Fruit fly (Drosophila melanogaster) ovary, adult (tissue): Measurements from ENCODE around the gene CG15544.

Experiments
- CG17801 ChIP-seq: fragments of 200-800 bp; optimal IDR thresholded peaks from 2 replicates; lab custom pipeline; 2019; ENCODE audit warnings: missing biosample characterization, mild to moderate bottlenecking, missing genetic modification characterization, moderate library complexity; ENCODE audit not compliant: partially characterized antibody

CG15544 gene

DNA sequence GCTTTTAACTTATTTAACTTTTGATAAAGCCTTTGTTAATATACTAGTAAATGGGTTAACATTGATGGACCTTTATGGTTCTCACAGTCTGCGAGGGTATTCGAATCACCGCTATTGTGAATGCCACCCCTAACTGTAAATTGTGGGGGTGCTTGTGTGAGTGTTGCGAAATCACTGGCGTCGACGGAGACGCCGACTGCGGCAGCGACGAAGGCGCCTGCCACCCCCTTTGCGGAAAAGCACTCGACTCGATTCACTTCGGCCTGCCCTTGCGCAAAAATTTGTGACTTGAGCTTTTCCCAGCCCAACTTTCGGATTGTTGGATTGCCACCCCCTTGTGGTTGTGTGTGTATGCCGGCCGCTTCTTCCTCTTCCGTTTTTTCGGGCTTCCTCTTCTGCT is 52.4 kb downstream of the CG15544 start:
- no peak for TF ChIP-seq CG17801

DNA sequence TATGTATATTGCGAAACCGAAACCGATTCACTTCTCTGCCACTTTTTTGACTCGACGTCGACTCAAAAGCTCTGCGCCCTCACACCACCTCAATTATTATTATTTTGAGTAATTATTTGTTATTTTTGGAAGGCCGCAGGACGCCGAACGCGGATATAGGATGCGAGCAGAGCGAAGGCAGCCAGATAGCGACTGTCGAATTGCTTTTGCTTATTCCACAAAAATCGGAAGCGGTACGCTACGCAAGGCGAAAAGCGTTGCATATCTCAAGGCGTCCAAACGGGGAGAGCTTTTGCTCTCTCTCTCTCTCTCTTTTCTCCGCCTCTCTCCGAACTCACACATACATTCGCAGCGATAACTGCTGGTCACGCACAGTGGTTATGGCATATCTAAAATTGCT is 53.3 kb downstream of the CG15544 start, which contains the start of gene CG12071:
Gene CG12071, minus strand, starts transcription at position 134 of the 400 bp plus-strand sequence.
- TF ChIP-seq CG17801, result no peak

DNA sequence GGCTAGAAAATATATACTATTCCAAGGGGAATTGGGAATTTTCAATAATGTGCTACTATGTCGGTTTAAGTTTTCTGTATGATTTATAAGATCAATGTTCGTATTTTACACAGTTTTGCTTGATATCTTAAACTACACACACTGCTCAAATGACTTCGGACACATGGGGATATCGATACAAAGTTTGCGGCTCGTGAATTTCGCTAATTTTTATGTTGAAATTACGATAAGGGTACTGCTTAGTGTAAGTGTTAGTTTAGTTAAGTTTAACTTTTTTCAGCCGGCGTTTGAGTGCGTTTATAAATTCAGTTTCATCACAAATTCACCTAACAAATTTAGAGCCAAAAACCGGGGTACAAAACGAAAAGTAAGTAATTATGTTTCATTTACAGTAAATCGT is 55.8 kb downstream of the CG15544 start, which contains the start of gene CG15547:
Gene CG15547, minus strand, starts transcription at position 101 of the 400 bp plus-strand sequence.
- no peak for TF ChIP-seq CG17801

DNA sequence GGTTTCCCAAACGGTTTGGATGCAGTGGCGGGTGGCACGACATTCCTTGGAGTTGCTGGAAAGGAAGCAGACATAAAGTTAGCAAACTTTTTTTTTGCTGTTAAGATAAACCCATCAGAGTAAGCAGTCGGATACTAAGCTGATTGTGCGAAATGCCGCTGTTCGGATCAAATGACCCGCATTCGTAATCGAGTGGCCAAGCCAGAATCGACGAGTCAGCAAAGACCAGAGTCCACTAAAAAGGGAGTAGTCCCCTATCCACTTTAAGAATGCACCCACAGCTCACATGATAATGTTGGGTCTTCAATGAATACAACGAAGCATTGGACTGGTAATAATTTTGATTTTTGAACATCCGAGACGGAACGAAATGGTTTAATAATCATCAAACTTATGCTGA is 59.2 kb downstream of the CG15544 start:
- peak; percentile 18 for TF ChIP-seq CG17801

DNA sequence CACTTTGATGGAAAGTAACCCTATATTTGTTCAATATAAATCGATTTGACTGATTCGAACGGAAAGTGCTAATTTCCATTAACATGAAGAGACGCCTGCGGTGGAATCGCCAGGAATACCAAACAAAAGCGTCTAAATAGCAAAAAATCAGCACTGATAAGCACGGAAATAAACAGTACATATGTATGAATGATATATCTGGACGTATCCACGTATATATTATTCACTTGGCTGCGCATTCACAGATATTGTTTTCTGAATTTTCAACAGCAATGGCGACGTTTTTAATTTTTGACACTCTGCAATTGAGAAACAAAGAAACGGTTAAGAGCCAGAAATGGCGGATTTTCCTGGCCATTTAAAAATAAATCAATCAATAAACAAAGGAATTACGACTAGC is 59.7 kb downstream of the CG15544 start:
- TF ChIP-seq CG17801, result no peak

DNA sequence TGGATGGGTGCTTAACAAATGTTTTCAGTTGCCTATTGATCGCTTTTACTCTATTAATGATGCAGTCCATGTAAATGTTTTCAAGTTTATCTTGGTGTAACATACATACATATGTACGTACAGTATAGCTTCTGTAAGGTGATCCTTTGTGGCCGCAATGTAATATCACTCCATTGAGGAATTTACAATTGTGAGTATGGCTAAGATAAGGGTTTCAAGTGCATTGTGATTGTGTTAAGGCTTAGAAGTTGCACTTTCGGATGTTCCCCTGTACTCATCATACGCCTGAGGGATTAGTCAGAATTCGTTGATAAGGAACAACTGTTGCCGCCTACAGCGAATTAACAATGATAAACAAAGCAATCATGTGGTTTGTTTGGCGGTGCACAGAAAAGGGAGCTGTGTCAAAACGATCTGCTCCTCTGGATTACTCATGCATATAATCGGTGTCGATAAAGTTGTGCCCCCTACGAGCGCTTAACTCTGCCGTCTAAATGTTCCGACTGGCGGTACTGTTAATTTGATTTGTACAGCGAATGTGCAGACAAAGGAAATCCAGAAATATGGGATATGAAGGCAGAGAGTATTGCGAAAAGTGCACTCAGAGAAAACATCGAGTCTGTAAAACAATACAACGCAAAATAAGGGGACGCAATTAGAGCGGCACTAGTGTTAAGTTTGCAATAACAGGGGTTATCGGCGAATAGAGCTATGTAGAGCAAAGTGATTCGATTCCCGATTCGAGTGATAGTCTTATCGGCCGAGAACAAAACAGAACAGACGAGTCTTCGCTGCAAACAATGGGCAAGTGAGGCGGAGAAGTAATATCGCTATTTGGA is 60.3 kb downstream of the CG15544 start:
- TF ChIP-seq CG17801, result peak; percentile 60

DNA sequence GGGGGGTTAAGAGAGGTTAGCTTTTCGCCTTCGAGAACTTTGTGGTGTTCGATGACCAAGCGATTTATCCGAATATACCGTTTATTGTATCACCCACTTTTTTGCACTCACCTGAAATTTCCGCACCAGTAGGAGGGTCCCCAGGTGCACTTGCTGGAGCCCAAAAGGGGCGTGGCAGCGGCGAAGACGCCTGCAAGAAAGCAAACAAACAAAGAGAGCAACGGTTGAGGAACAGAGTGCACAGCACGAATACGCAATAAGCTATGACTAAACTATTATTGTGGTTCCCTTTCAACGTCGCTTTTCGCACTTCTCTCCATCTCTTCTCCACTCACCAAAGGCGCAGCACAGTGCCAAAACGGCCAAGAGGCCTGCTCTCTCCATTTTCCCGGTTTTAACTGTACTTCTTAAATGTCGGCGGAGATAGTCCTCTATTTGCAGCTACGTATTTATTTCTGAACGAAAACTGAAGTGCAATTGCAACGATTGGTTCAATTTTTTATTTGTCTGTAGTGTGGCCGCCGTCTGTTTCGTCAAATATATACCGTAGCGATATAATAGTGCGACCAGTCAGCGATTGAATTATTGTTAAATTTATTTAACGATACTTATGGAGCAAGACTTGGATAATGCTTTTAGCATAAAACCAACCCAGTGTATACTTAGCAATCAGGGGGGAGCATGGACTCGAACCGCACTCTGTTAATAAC is 61.1 kb downstream of the CG15544 start, which contains the start of gene Sap-r:
Gene Sap-r, minus strand, starts transcription at position 513 of the 710 bp plus-strand sequence.
- TF ChIP-seq CG17801, result peak; percentile 53

DNA sequence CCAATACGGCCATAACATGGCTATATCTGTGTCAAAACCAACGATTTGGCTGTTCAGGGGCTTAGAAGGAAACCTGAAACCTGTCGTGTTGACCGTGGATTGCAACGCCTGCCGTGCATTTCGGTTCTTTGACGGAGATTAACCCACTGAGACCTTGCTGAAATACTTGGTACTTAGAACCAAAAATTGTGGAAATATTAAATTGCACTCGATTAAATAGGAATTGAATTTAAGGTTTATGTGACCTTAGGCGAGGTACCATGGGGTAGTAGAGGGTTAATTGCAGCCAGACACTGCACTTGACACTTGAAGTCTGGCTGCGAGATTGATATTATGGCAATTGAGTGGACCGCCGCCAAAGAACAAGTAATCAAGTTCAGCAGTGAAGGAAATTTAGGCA is 62.4 kb downstream of the CG15544 start:
- no peak for TF ChIP-seq CG17801
